Fruit fly (Drosophila melanogaster): Measurements from ENCODE around the gene Sas10.

Sas10 gene

dm6 chrX:5363116-5363515 is 45.9 kb downstream of the Sas10 start:
- TF ChIP-seq CG11294 (GFP tag; IDR thresholded peaks at IDR 0.05) (no peak), acj6 (GFP tag; optimal IDR thresholded peaks at IDR 0.05) (no peak), spab (GFP tag; optimal IDR thresholded peaks at IDR 0.05) (peak; percentile 14)

dm6 chrX:5364031-5364430 is 46.8 kb downstream of the Sas10 start:
- TF ChIP-seq CG7368 (GFP tag; optimal IDR thresholded peaks at IDR 0.05) = no peak
- TF ChIP-seq CG6854 (GFP tag; optimal IDR thresholded peaks at IDR 0.05) = no peak
- TF ChIP-seq CG6792 (GFP tag; optimal IDR thresholded peaks at IDR 0.05) = no peak
- no peak for TF ChIP-seq CG10631 (GFP tag; optimal IDR thresholded peaks at IDR 0.05)
- TF ChIP-seq CG34406 (GFP tag; optimal IDR thresholded peaks at IDR 0.05) = no peak
- TF ChIP-seq lz (GFP tag; optimal IDR thresholded peaks at IDR 0.05) = no peak
- TF ChIP-seq CG10669 (GFP tag; optimal IDR thresholded peaks at IDR 0.05) = no peak
- TF ChIP-seq CG4318 (GFP tag; optimal IDR thresholded peaks at IDR 0.05) = no peak

Measured in whole organism, prepupa.